Worm (Caenorhabditis elegans): ENCODE results near the gene ced-7.
A peak's percentile ranks its signal among the peaks of the same experiment; 100 is the strongest.

Gene ced-7

ce11 chrIII:9619079-9619761 lies 39.3 kb upstream of the ced-7 start, which contains the start of gene hlh-11:
TSS of gene hlh-11 (plus strand) at chrIII:9619711.
- no peak for TF ChIP-seq blmp-1 (tag; optimal IDR thresholded peaks at IDR 0.05)
- no peak for TF ChIP-seq elt-1 (tag; optimal IDR thresholded peaks at IDR 0.05; ENCODE audit: borderline replicate concordance, insufficient read depth)
- peak; percentile 25 for TF ChIP-seq hlh-1 (tag; optimal IDR thresholded peaks at IDR 0.05)
- TF ChIP-seq sptf-1 (tag; optimal IDR thresholded peaks at IDR 0.05): no peak
- peak; percentile 96 for TF ChIP-seq unc-120 (tag; optimal IDR thresholded peaks at IDR 0.05; ENCODE audit: poor library complexity, severe bottlenecking)
- no peak for TF ChIP-seq tbx-8 (GFP tag; optimal IDR thresholded peaks at IDR 0.05)
- no peak for TF ChIP-seq nhr-12 (tag; optimal IDR thresholded peaks at IDR 0.05)
- no peak for TF ChIP-seq sem-2 (GFP tag; optimal IDR thresholded peaks at IDR 0.05)
- TF ChIP-seq unc-39 (tag; optimal IDR thresholded peaks at IDR 0.05): no peak
- TF ChIP-seq elt-3 (tag; optimal IDR thresholded peaks at IDR 0.05): no peak
- TF ChIP-seq ceh-83 (GFP tag; optimal IDR thresholded peaks at IDR 0.05): no peak
- TF ChIP-seq nhr-2 (tag; optimal IDR thresholded peaks at IDR 0.05): no peak
- TF ChIP-seq bed-3 (GFP tag; optimal IDR thresholded peaks at IDR 0.05): no peak
- peak; percentile 23 for TF ChIP-seq mls-2 (tag; optimal IDR thresholded peaks at IDR 0.05)
- peak; percentile 19 for TF ChIP-seq lin-13 (tag; optimal IDR thresholded peaks at IDR 0.05)
- TF ChIP-seq lin-32 (GFP tag; optimal IDR thresholded peaks at IDR 0.05): no peak
- no peak for TF ChIP-seq ceh-43 (GFP tag; optimal IDR thresholded peaks at IDR 0.05)
- no peak for TF ChIP-seq mab-5 (tag; optimal IDR thresholded peaks at IDR 0.05)
- no peak for TF ChIP-seq ceh-39 (tag; optimal IDR thresholded peaks at IDR 0.05)
- no peak for TF ChIP-seq nhr-76 (tag; optimal IDR thresholded peaks at IDR 0.05)
- TF ChIP-seq M03D4.4 (tag; optimal IDR thresholded peaks at IDR 0.05): no peak
- peak; percentile 35 for TF ChIP-seq lsy-2 (tag; optimal IDR thresholded peaks at IDR 0.05)
- TF ChIP-seq zip-8 (tag; optimal IDR thresholded peaks at IDR 0.05): no peak
- TF ChIP-seq nhr-28 (tag; optimal IDR thresholded peaks at IDR 0.05): no peak
- TF ChIP-seq flh-1 (GFP tag; optimal IDR thresholded peaks at IDR 0.05): peak; percentile 32
- TF ChIP-seq unc-62 (GFP tag; optimal IDR thresholded peaks at IDR 0.05): peak; percentile 20
- peak; percentile 58 for TF ChIP-seq ces-1 (GFP tag; optimal IDR thresholded peaks at IDR 0.05)
- TF ChIP-seq mep-1 (tag; optimal IDR thresholded peaks at IDR 0.05): peak; percentile 8
- TF ChIP-seq ztf-11 (tag; optimal IDR thresholded peaks at IDR 0.05): no peak
- TF ChIP-seq pha-4 (tag; optimal IDR thresholded peaks at IDR 0.05): no peak
- no peak for TF ChIP-seq ham-2 (GFP tag; optimal IDR thresholded peaks at IDR 0.05)
- peak; percentile 45 for TF ChIP-seq nhr-237 (tag; optimal IDR thresholded peaks at IDR 0.05)
- no peak for TF ChIP-seq drap-1 (GFP tag; optimal IDR thresholded peaks at IDR 0.05)
- no peak for TF ChIP-seq snpc-4 (tag; optimal IDR thresholded peaks at IDR 0.05)
- TF ChIP-seq cnd-1 (tag; optimal IDR thresholded peaks at IDR 0.05): no peak

- TF ChIP-seq ces-1 (GFP tag; optimal IDR thresholded peaks at IDR 0.05) (no peak), lin-13 (tag; optimal IDR thresholded peaks at IDR 0.05) (no peak), elt-1 (tag; optimal IDR thresholded peaks at IDR 0.05; ENCODE audit: borderline replicate concordance, insufficient read depth) (no peak), ceh-43 (GFP tag; optimal IDR thresholded peaks at IDR 0.05) (no peak), M03D4.4 (tag; optimal IDR thresholded peaks at IDR 0.05) (no peak), tbx-8 (GFP tag; optimal IDR thresholded peaks at IDR 0.05) (no peak), sem-2 (GFP tag; optimal IDR thresholded peaks at IDR 0.05) (no peak), lsy-2 (tag; optimal IDR thresholded peaks at IDR 0.05) (no peak), nhr-12 (tag; optimal IDR thresholded peaks at IDR 0.05) (no peak), nhr-237 (tag; optimal IDR thresholded peaks at IDR 0.05) (no peak), unc-120 (tag; optimal IDR thresholded peaks at IDR 0.05; ENCODE audit: poor library complexity, severe bottlenecking) (no peak), nhr-28 (tag; optimal IDR thresholded peaks at IDR 0.05) (no peak), ztf-11 (tag; optimal IDR thresholded peaks at IDR 0.05) (no peak), flh-1 (GFP tag; optimal IDR thresholded peaks at IDR 0.05) (no peak), mls-2 (tag; optimal IDR thresholded peaks at IDR 0.05) (no peak), lin-32 (GFP tag; optimal IDR thresholded peaks at IDR 0.05) (no peak), nhr-76 (tag; optimal IDR thresholded peaks at IDR 0.05) (no peak), mab-5 (tag; optimal IDR thresholded peaks at IDR 0.05) (no peak)
These were observed 37.8 kb upstream of the ced-7 start for ce11 chrIII:9617599-9618262.

- TF ChIP-seq hlh-1 (tag; optimal IDR thresholded peaks at IDR 0.05): no peak
- TF ChIP-seq lin-13 (tag; optimal IDR thresholded peaks at IDR 0.05): peak; percentile 44
- peak; percentile 65 for TF ChIP-seq ceh-83 (GFP tag; optimal IDR thresholded peaks at IDR 0.05)
- TF ChIP-seq lsy-2 (tag; optimal IDR thresholded peaks at IDR 0.05): no peak
These were observed 37.0 kb upstream of the ced-7 start for ce11 chrIII:9616933-9617332.
